Fruit fly (Drosophila melanogaster): ENCODE measurements around the gene CG42637.

- TF ChIP-seq bab2 (GFP tag; optimal IDR thresholded peaks at IDR 0.05) (no peak), kah (GFP tag; optimal IDR thresholded peaks at IDR 0.05) (no peak), Tbp (GFP tag; optimal IDR thresholded peaks at IDR 0.05) (no peak), CG12659 (GFP tag; optimal IDR thresholded peaks at IDR 0.05) (no peak), tx (GFP tag; optimal IDR thresholded peaks at IDR 0.05) (no peak), en (GFP tag; optimal IDR thresholded peaks at IDR 0.05) (no peak), Elba2 (GFP tag; optimal IDR thresholded peaks at IDR 0.05) (no peak)
Measured at dm6 chr3L:19697395-19697978, 95.9 kb downstream of the CG42637 start.
